Worm (Caenorhabditis elegans) whole organism, late embryonic: ENCODE measurements around the gene R13D7.2.

Experiments
- F13H6.1 ChIP-seq: sonication (generic microtip); optimal IDR thresholded peaks from 2 replicates; lab custom pipeline; 2016; ENCODE audit warnings: missing genetic modification characterization, missing compliant biosample characterization
- K02D7.2 ChIP-seq: sonication (generic microtip); optimal IDR thresholded peaks from 2 replicates; lab custom pipeline; 2017; ENCODE audit warnings: mild to moderate bottlenecking, missing genetic modification characterization, missing compliant biosample characterization
- K09A11.1 ChIP-seq: sonication (generic microtip); optimal IDR thresholded peaks from 2 replicates; lab custom pipeline; 2017; ENCODE audit warnings: antibody characterized with exemption, mild to moderate bottlenecking, missing genetic modification characterization, missing compliant biosample characterization; ENCODE audit not compliant: insufficient read depth
- T23F11.4 ChIP-seq: fragments of 200-800 bp; sonication (Bioruptor generic); optimal IDR thresholded peaks from 2 replicates; lab custom pipeline; 2018; ENCODE audit warnings: mild to moderate bottlenecking, missing genetic modification characterization, missing compliant biosample characterization
- ama-1 ChIP-seq: fragments of 150-350 bp; optimal IDR thresholded peaks from 2 replicates; lab custom pipeline; 2014
- ceh-14 ChIP-seq: sonication (generic microtip); optimal IDR thresholded peaks from 2 replicates; lab custom pipeline; 2016; ENCODE audit warnings: missing genotype, missing genetic modification characterization, missing compliant biosample characterization
- ceh-2 ChIP-seq: sonication (generic microtip); optimal IDR thresholded peaks from 2 replicates; lab custom pipeline; 2016; ENCODE audit warnings: missing genotype, missing genetic modification characterization, missing compliant biosample characterization
- ceh-22 ChIP-seq: sonication (generic microtip); optimal IDR thresholded peaks from 2 replicates; lab custom pipeline; 2017; ENCODE audit warnings: missing biosample characterization, missing genetic modification characterization
- ceh-34 ChIP-seq: sonication (generic microtip); optimal IDR thresholded peaks from 2 replicates; lab custom pipeline; 2016; ENCODE audit warnings: mild to moderate bottlenecking, missing genetic modification characterization, missing compliant biosample characterization
- ceh-45 ChIP-seq: fragments of 200-800 bp; sonication (Bioruptor generic); IDR thresholded peaks from 2 replicates; pipeline ENCODE4 v1.3.6; 2022; ENCODE audit warnings: missing genetic modification reagents, missing genetic modification characterization, missing compliant biosample characterization
- ceh-48 ChIP-seq: sonication (generic microtip); optimal IDR thresholded peaks from 2 replicates; lab custom pipeline; 2016; ENCODE audit warnings: missing genetic modification characterization, inconsistent platforms, missing compliant biosample characterization
- ceh-9 ChIP-seq: sonication (generic microtip); optimal IDR thresholded peaks from 2 replicates; lab custom pipeline; 2016; ENCODE audit warnings: mild to moderate bottlenecking, missing genetic modification characterization, inconsistent platforms, missing compliant biosample characterization
- che-1 ChIP-seq: sonication (generic microtip); optimal IDR thresholded peaks from 2 replicates; lab custom pipeline; 2016; ENCODE audit warnings: mild to moderate bottlenecking, missing genetic modification characterization, missing compliant biosample characterization
- dmd-4 ChIP-seq: sonication (generic microtip); optimal IDR thresholded peaks from 2 replicates; lab custom pipeline; 2016; ENCODE audit warnings: borderline replicate concordance, missing genetic modification characterization, missing compliant biosample characterization
- elt-2 ChIP-seq: sonication (generic microtip); optimal IDR thresholded peaks from 2 replicates; lab custom pipeline; 2016; ENCODE audit warnings: missing genetic modification reagents, missing genetic modification characterization, missing compliant biosample characterization
- ets-4 ChIP-seq: sonication (generic microtip); optimal IDR thresholded peaks from 2 replicates; lab custom pipeline; 2016; ENCODE audit warnings: missing genetic modification characterization, missing compliant biosample characterization
- fkh-10 ChIP-seq: fragments of 150-350 bp; optimal IDR thresholded peaks from 2 replicates; lab custom pipeline; 2014; ENCODE audit warnings: missing biosample characterization, missing genetic modification reagents, missing genetic modification characterization
- hlh-15 ChIP-seq: sonication (generic microtip); optimal IDR thresholded peaks from 2 replicates; lab custom pipeline; 2016; ENCODE audit warnings: missing genetic modification characterization, missing compliant biosample characterization
- hlh-8 ChIP-seq: sonication (generic microtip); optimal IDR thresholded peaks from 2 replicates; lab custom pipeline; 2016; ENCODE audit warnings: missing genotype, missing genetic modification characterization, missing compliant biosample characterization
- mec-3 ChIP-seq: sonication (generic microtip); optimal IDR thresholded peaks from 2 replicates; lab custom pipeline; 2016; ENCODE audit warnings: borderline replicate concordance, missing genetic modification characterization, missing compliant biosample characterization
- nhr-11 ChIP-seq: fragments of 150-350 bp; optimal IDR thresholded peaks from 2 replicates; lab custom pipeline; 2014; ENCODE audit warnings: missing biosample characterization, missing genetic modification characterization
- nhr-232 ChIP-seq: sonication (generic microtip); optimal IDR thresholded peaks from 2 replicates; lab custom pipeline; 2016; ENCODE audit warnings: missing genetic modification characterization, missing compliant biosample characterization
- pag-3 ChIP-seq: sonication (generic microtip); optimal IDR thresholded peaks from 2 replicates; lab custom pipeline; 2016; ENCODE audit warnings: missing compliant biosample characterization, missing genetic modification characterization, borderline replicate concordance
- pat-9 ChIP-seq: fragments of 200-800 bp; sonication (Bioruptor generic); optimal IDR thresholded peaks from 2 replicates; lab custom pipeline; 2018; ENCODE audit warnings: mild to moderate bottlenecking, missing genetic modification characterization, moderate library complexity, missing compliant biosample characterization
- pax-1 ChIP-seq: fragments of 150-350 bp; optimal IDR thresholded peaks from 2 replicates; lab custom pipeline; 2014; ENCODE audit warnings: missing biosample characterization, missing genetic modification characterization
- pqm-1 ChIP-seq: sonication (generic microtip); optimal IDR thresholded peaks from 2 replicates; lab custom pipeline; 2016; ENCODE audit warnings: missing genetic modification characterization, missing compliant biosample characterization
- rnt-1 ChIP-seq: sonication (generic microtip); optimal IDR thresholded peaks from 2 replicates; lab custom pipeline; 2016; ENCODE audit warnings: missing genetic modification characterization, missing compliant biosample characterization
- tbx-2 ChIP-seq: sonication (generic microtip); optimal IDR thresholded peaks from 2 replicates; lab custom pipeline; 2016; ENCODE audit warnings: missing genetic modification characterization, missing compliant biosample characterization
- unc-55 ChIP-seq: sonication (generic microtip); optimal IDR thresholded peaks from 2 replicates; lab custom pipeline; 2017; ENCODE audit warnings: missing biosample characterization, missing genetic modification reagents, missing genetic modification characterization
- unc-86 ChIP-seq: sonication (generic microtip); optimal IDR thresholded peaks from 2 replicates; lab custom pipeline; 2016; ENCODE audit warnings: missing genetic modification characterization, missing compliant biosample characterization

Gene R13D7.2

ce11 chrV:7400588-7400987, 9.1 kb upstream of the R13D7.2 start, which contains the start of gene srx-60:
Gene srx-60, plus strand, starts transcription at chrV:7400888.
- no peak for TF ChIP-seq ceh-22 (tag; lab: Kevin White, UChicago)

- TF ChIP-seq che-1 (tag; lab: Kevin White, UChicago) (no peak), tbx-2 (no peak), ceh-2 (tag; lab: Kevin White, UChicago) (no peak), unc-86 (tag; lab: Kevin White, UChicago) (no peak), K09A11.1 (no peak), ceh-9 (tag; lab: Kevin White, UChicago) (no peak)
Observed at ce11 chrV:7402355-7402754, 7.3 kb upstream of the R13D7.2 start, which contains the start of gene srj-13. Gene srj-13, plus strand, starts transcription at chrV:7402655.

DNA sequence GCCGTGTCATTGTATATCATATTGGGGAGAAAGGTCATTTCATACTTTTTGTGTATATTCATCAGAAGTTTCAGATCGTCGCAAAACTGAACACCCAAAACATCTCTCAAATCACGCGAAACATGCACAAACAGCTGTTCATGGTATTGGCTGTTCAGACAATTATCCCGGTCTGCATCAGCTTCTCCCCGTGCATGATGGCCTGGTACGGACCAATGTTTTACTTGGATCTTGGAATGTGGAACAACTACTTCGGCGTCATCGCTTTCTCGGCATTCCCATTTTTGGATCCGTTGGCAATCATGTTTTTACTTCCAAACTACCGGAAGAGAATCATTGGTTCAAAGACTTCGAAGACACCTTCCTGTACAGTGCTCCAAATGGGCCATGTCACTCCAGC, 6.2 kb upstream of the R13D7.2 start:
- no peak for TF ChIP-seq ceh-45
- no peak for TF ChIP-seq hlh-8 (tag; lab: Kevin White, UChicago)
- TF ChIP-seq ceh-48 (tag; lab: Kevin White, UChicago) = no peak
- TF ChIP-seq pqm-1 (tag; lab: Kevin White, UChicago) = no peak
- no peak for TF ChIP-seq fkh-10
- no peak for TF ChIP-seq pat-9 (tag; lab: Kevin White, UChicago)
- no peak for TF ChIP-seq unc-55 (GFP tag; lab: Kevin White, UChicago)
- TF ChIP-seq tbx-2 = no peak
- TF ChIP-seq F13H6.1 (tag; lab: Kevin White, UChicago) = no peak

- TF ChIP-seq ama-1 (lab: Kevin White, UChicago) (no peak), unc-55 (GFP tag; lab: Kevin White, UChicago) (no peak), K02D7.2 (tag; lab: Kevin White, UChicago) (no peak), ceh-34 (tag; lab: Kevin White, UChicago) (no peak), nhr-232 (tag; lab: Kevin White, UChicago) (no peak), hlh-15 (tag; lab: Kevin White, UChicago) (no peak), T23F11.4 (GFP tag; lab: Kevin White, UChicago) (no peak), pax-1 (tag; lab: Kevin White, UChicago) (no peak), dmd-4 (tag; lab: Kevin White, UChicago) (no peak), mec-3 (tag; lab: Kevin White, UChicago) (no peak), nhr-11 (no peak)
Observed at ce11 chrV:7408520-7408919, 1.2 kb upstream of the R13D7.2 start, which contains the start of gene srt-6. Gene srt-6, minus strand, starts transcription at chrV:7408814.

ce11 chrV:7411695-7412094, 2.0 kb downstream of the R13D7.2 start, which contains the start of gene str-41:
Gene str-41, plus strand, starts transcription at chrV:7411995.
- no peak for TF ChIP-seq rnt-1
- TF ChIP-seq hlh-15 (tag; lab: Kevin White, UChicago) = no peak
- no peak for TF ChIP-seq ama-1 (lab: Kevin White, UChicago)
- TF ChIP-seq ceh-14 (tag; lab: Kevin White, UChicago) = no peak
- TF ChIP-seq pat-9 (tag; lab: Kevin White, UChicago) = no peak

DNA sequence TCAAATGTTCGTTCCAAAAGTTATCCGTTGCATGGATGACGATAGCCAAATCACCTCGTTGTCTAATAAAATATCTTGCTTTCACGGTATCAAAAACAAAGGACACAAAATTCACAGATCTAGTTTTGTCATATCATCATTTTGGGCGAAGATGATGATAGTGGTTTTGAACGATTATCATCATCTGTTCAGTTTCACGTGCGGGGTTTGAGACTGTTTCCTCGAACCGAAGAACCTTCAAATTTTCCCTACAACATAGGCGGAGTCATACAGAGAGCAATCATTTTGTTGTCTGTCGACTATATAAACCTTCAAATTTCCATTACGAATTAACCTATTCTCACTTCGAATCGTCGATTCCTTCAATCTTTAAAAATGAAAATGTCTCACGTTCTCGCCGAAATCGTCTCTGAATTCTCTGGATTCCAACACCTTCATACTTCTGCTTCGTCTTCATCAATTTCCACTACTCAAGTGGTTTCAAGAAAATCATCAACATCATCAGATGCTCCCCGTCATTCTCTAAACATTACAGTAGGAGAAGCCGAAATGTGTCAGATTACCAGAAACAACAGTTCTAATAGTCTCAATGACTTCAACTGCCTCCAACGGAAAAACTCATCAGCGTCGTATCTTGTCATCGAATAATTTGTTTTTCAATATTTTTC, 3.5 kb downstream of the R13D7.2 start, which contains the start of gene F18E3.11:
Gene F18E3.11 (plus strand): TSS at position 376 of the 668 bp plus-strand sequence.
- TF ChIP-seq ets-4 = no peak
- TF ChIP-seq unc-86 (tag; lab: Kevin White, UChicago) = no peak
- no peak for TF ChIP-seq pag-3 (tag; lab: Kevin White, UChicago)
- no peak for TF ChIP-seq elt-2
- TF ChIP-seq, all 69 proteins: peak for 0
